Worm (Caenorhabditis elegans): Measurements from ENCODE around the gene R08C7.8.

Gene R08C7.8

DNA sequence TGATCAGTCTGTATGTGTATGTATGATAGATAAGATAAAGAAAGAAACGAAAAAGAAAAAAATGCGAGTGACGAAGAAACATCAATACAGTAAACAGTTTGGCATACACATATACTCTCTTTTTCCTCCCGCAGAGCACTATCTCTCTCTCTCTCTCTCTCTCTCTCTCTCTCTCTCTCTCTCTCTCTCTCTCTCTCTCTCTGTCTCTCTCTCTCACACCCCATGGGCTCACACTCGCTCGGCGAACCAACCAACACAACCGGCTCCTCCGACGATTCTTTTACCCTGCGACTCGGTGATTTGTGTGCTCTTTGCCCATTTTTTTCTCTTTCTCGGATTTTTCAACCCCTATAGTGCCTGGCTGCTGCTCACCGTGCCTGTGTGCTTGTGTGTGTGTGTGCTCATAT is 27.3 kb downstream of the R08C7.8 start (continued):
- TF ChIP-seq elt-2 (tag; optimal IDR thresholded peaks at IDR 0.05) (peak; percentile 77), efl-1 (optimal IDR thresholded peaks at IDR 0.05) (peak; percentile 52 to 54), efl-1 (GFP tag; optimal IDR thresholded peaks at IDR 0.05 in 1 of 2) (peak; percentile 12 to 93), skn-1 (tag; optimal IDR thresholded peaks at IDR 0.05) (peak; percentile 20), ceh-82 (tag; optimal IDR thresholded peaks at IDR 0.05) (no peak), ets-5 (GFP tag; IDR thresholded peaks at IDR 0.05) (no peak), nhr-77 (tag; optimal IDR thresholded peaks at IDR 0.05) (peak; percentile 73), unc-98 (GFP tag; IDR thresholded peaks at IDR 0.05) (no peak), ceh-90 (tag; optimal IDR thresholded peaks at IDR 0.05) (no peak), mab-9 (GFP tag; IDR thresholded peaks at IDR 0.05) (no peak), rnt-1 (tag; optimal IDR thresholded peaks at IDR 0.05) (peak; percentile 62), sup-37 (GFP tag; optimal IDR thresholded peaks at IDR 0.05) (peak; percentile 68), ceh-8 (GFP tag; optimal IDR thresholded peaks at IDR 0.05) (no peak)

DNA sequence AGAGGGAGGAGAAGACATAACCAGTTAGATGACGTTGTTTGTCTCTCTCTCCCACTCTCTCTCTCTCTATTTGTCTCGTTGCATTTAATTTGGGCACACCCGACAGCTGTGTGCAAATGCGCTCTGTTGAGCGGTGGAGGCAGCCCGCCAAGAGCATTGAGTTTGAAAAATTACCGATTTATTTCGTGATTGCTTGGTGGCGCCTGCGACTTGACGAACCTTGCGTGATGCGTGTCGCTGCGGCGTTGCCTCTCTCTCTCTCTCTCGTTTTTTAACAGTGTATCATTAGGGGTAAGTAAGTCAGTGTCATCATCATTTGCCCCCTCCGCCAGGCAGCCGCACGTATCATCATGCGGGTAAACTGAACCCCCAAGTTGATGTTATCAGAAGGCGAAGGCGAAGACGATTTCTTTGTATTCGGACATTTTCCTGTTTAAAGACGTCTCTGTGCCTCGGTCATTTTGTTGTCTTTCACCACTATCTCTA is 28.2 kb downstream of the R08C7.8 start:
- TF ChIP-seq ets-5 (GFP tag; IDR thresholded peaks at IDR 0.05), result no peak
- TF ChIP-seq fos-1 (tag; optimal IDR thresholded peaks at IDR 0.05), result peak; percentile 54
- no peak for TF ChIP-seq fkh-4 (tag; optimal IDR thresholded peaks at IDR 0.05; ENCODE audit: borderline replicate concordance)
- peak; percentile 41 for TF ChIP-seq lir-3 (tag; optimal IDR thresholded peaks at IDR 0.05; ENCODE audit: poor library complexity)
- peak; percentile 83 for TF ChIP-seq fkh-8 (tag; optimal IDR thresholded peaks at IDR 0.05)
- TF ChIP-seq aly-2 (tag; optimal IDR thresholded peaks at IDR 0.05), result peak; percentile 37
- TF ChIP-seq ama-1 (optimal IDR thresholded peaks at IDR 0.05), result peak; percentile 27
- TF ChIP-seq aha-1 (tag; optimal IDR thresholded peaks at IDR 0.05), result no peak
- peak; percentile 91 for TF ChIP-seq nhr-85 (tag)
- no peak for TF ChIP-seq hlh-17 (GFP tag; optimal IDR thresholded peaks at IDR 0.05; ENCODE audit: borderline replicate concordance)
- peak; percentile 64 for TF ChIP-seq elt-2 (tag; optimal IDR thresholded peaks at IDR 0.05)
- TF ChIP-seq skn-1 (tag; optimal IDR thresholded peaks at IDR 0.05), result peak; percentile 46
- TF ChIP-seq unc-86 (tag; optimal IDR thresholded peaks at IDR 0.05), result peak; percentile 62
- peak; percentile 61 for TF ChIP-seq C16A3.4 (tag; optimal IDR thresholded peaks at IDR 0.05)
- peak in 1 of 6 experiments; percentile 49 for TF ChIP-seq elt-3 (tag; optimal IDR thresholded peaks at IDR 0.05)
- peak in 1 of 2 experiments; percentile 41 for TF ChIP-seq ztf-11 (tag; optimal IDR thresholded peaks at IDR 0.05)
- peak; percentile 73 for TF ChIP-seq lin-15B (tag; optimal IDR thresholded peaks at IDR 0.05)
- peak in 1 of 2 experiments; percentile 58 for TF ChIP-seq egl-27 (tag; optimal IDR thresholded peaks at IDR 0.05)
- peak; percentile 55 for TF ChIP-seq nhr-19 (GFP tag; conservative IDR thresholded peaks at IDR 0.05)
- TF ChIP-seq vab-15 (tag; optimal IDR thresholded peaks at IDR 0.05), result peak; percentile 63
- peak; percentile 78 for TF ChIP-seq nhr-47 (tag; optimal IDR thresholded peaks at IDR 0.05)
- TF ChIP-seq blmp-1 (tag; optimal IDR thresholded peaks at IDR 0.05), result peak; percentile 38
- peak; percentile 81 for TF ChIP-seq unc-130 (tag; optimal IDR thresholded peaks at IDR 0.05)
- TF ChIP-seq Y116A8C.19 (tag; optimal IDR thresholded peaks at IDR 0.05; ENCODE audit: borderline replicate concordance), result no peak
- TF ChIP-seq dpl-1 (GFP tag; optimal IDR thresholded peaks at IDR 0.05), result peak; percentile 66 to 79 (median 69)
- peak; percentile 81 to 86 for TF ChIP-seq lin-35 (GFP tag; optimal IDR thresholded peaks at IDR 0.05)
- no peak for TF ChIP-seq ces-1 (GFP tag; optimal IDR thresholded peaks at IDR 0.05)
- TF ChIP-seq lin-13 (GFP tag; optimal IDR thresholded peaks at IDR 0.05), result peak; percentile 77
- peak; percentile 66; the same call in 1 of the 2 replicates for TF ChIP-seq grh-1 (GFP tag; IDR thresholded peaks at IDR 0.05)
- TF ChIP-seq zag-1 (tag; optimal IDR thresholded peaks at IDR 0.05), result peak; percentile 1
- TF ChIP-seq nhr-76 (tag; optimal IDR thresholded peaks at IDR 0.05), result no peak
- no peak for TF ChIP-seq zip-4 (GFP tag; optimal IDR thresholded peaks at IDR 0.05)
- 0 out of 2 replicates have a peak, but pooled peaks have one; percentile 45 for TF ChIP-seq mab-9 (GFP tag; IDR thresholded peaks at IDR 0.05)
- peak; percentile 7 for TF ChIP-seq sup-37 (GFP tag; optimal IDR thresholded peaks at IDR 0.05)
- peak; percentile 66 for TF ChIP-seq pqm-1 (tag; optimal IDR thresholded peaks at IDR 0.05)
- peak; percentile 77 for TF ChIP-seq snu-23 (GFP tag; optimal IDR thresholded peaks at IDR 0.05)
- TF ChIP-seq rnt-1 (tag; optimal IDR thresholded peaks at IDR 0.05), result peak; percentile 60
- TF ChIP-seq lin-14 (GFP tag; optimal IDR thresholded peaks at IDR 0.05), result peak; percentile 92
- TF ChIP-seq ceh-90 (tag; optimal IDR thresholded peaks at IDR 0.05), result no peak
- TF ChIP-seq sptf-1 (tag; optimal IDR thresholded peaks at IDR 0.05), result no peak
- no peak for TF ChIP-seq nhr-11 (tag; optimal IDR thresholded peaks at IDR 0.05)
- no peak for TF ChIP-seq C34B4.2 (tag; optimal IDR thresholded peaks at IDR 0.05)
- no peak for TF ChIP-seq irx-1 (tag; optimal IDR thresholded peaks at IDR 0.05)
- no peak for TF ChIP-seq lin-39 (tag; optimal IDR thresholded peaks at IDR 0.05)

Data from whole organism, L1 larva.